Worm (Caenorhabditis elegans): ENCODE results near the gene F13H10.8.
"Not testable (repeated sequence)": the region's sequence is repeated elsewhere in the genome, so short reads cannot be mapped to it uniquely, and the experiment has no call there.

DNA sequence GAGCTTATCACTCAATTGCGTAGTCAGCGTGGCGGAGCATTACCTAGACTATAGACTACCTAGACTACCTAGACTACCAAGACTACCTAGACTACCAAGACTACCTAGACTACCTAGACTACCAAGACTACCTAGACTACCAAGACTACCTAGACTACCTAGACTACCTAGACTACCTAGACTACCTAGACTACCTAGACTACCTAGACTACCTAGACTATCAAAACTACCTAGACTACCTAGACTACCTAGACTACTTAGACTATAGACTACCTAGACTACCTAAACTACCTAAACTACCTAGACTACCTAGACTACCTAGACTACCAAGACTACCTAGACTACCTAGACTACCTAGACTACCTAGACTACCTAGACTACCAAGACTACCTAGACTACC is 50.6 kb downstream of the F13H10.8 start:
- TF ChIP-seq nhr-28 (tag; optimal IDR thresholded peaks at IDR 0.05); lin-13 (GFP tag; optimal IDR thresholded peaks at IDR 0.05); sptf-1 (tag; optimal IDR thresholded peaks at IDR 0.05); ces-1 (GFP tag; optimal IDR thresholded peaks at IDR 0.05); skn-1 (tag; optimal IDR thresholded peaks at IDR 0.05); mef-2 (tag; optimal IDR thresholded peaks at IDR 0.05); zag-1 (tag; optimal IDR thresholded peaks at IDR 0.05); ama-1 (optimal IDR thresholded peaks at IDR 0.05): not testable (repeated sequence)
- TF ChIP-seq nhr-237 (tag; optimal IDR thresholded peaks at IDR 0.05), result peak; percentile 68
